Worm (Caenorhabditis elegans) whole organism, L1 larva: ENCODE data around the gene H12D21.9.

Source experiments
- dsc-1 ChIP-seq: sonication (generic microtip); optimal IDR thresholded peaks from 2 replicates; lab custom pipeline; 2016; ENCODE audit warnings: mild to moderate bottlenecking, missing genetic modification characterization, missing compliant biosample characterization
- lin-39 ChIP-seq: fragments of 150-350 bp; optimal IDR thresholded peaks from 2 replicates; lab custom pipeline; 2014; ENCODE audit warnings: missing biosample characterization, missing genetic modification reagents, missing genetic modification characterization
- lsy-2 ChIP-seq, 2 experiments: fragments of 150-350 bp; optimal IDR thresholded peaks; 2 replicates each; lab custom pipeline; 2014; ENCODE audit warnings: missing biosample characterization in 2 of 2, missing genetic modification characterization in 2 of 2
- nhr-76 ChIP-seq: sonication (generic microtip); optimal IDR thresholded peaks from 2 replicates; lab custom pipeline; 2017; ENCODE audit warnings: missing biosample characterization, missing genetic modification characterization
- nhr-90 ChIP-seq: sonication (generic microtip); optimal IDR thresholded peaks from 2 replicates; lab custom pipeline; 2016; ENCODE audit warnings: mild to moderate bottlenecking, missing genetic modification characterization, missing compliant biosample characterization; ENCODE audit not compliant: poor library complexity
- unc-30 ChIP-seq: sonication (generic microtip); optimal IDR thresholded peaks from 2 replicates; lab custom pipeline; 2017; ENCODE audit warnings: missing biosample characterization, missing genetic modification characterization
- ztf-11 ChIP-seq, 2 experiments: sonication (generic microtip); optimal IDR thresholded peaks; 2 replicates each; lab custom pipeline; 2016 to 2017; ENCODE audit warnings: missing genetic modification characterization in 2 of 2, missing biosample characterization in 1 of 2, missing compliant biosample characterization in 1 of 2

DNA sequence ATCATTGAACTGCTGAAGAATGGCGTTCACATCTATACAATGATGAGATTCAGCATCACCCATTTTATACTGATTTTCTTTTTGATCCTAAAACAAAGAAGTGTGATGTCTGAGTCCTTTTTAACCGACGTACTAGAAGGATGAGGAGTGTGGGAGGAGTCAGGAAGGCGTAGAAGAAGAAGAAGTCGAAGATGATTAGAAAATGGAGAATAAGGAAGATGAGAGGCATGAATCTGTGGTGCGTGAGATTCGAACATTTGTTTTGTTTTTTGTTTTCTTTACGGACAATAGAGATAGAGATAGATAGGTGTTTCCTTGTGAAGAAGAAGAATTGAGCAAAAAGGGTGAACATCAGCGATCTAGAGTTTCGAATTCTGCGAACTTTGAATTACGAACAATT is 50.8 kb downstream of the H12D21.9 start, which contains the start of gene npr-13:
- TF ChIP-seq nhr-90: no peak
- TF ChIP-seq ztf-11 (tag; optimal IDR thresholded peaks at IDR 0.05; lab: Kevin White, UChicago): no peak
- no peak for TF ChIP-seq unc-30 (tag; lab: Kevin White, UChicago)
- no peak for TF ChIP-seq dsc-1 (tag; lab: Kevin White, UChicago)
- no peak for TF ChIP-seq lsy-2 (tag; optimal IDR thresholded peaks at IDR 0.05; lab: Kevin White, UChicago)
- no peak for TF ChIP-seq lin-39 (tag; lab: Kevin White, UChicago)
- no peak for TF ChIP-seq nhr-76 (tag; lab: Kevin White, UChicago)
